Worm (Caenorhabditis elegans) whole organism, dauer: ENCODE results near the gene rpl-5.

Experiments used
- unc-62 ChIP-seq: sonication (generic microtip); optimal IDR thresholded peaks from 2 replicates; lab custom pipeline; 2017; ENCODE audit warnings: missing biosample characterization, missing genetic modification reagents, missing genetic modification characterization

The rpl-5 gene

ce11 chrII:8562002-8562401, 7.7 kb upstream of the rpl-5 start, which contains the start of gene F54C9.14:
TSS of gene F54C9.14 (plus strand) at chrII:8562302.
- TF ChIP-seq unc-62 (GFP tag; lab: Kevin White, UChicago): no peak

ce11 chrII:8566039-8566438, 3.7 kb upstream of the rpl-5 start, which contains the start of gene stc-1:
TSS of gene stc-1 (minus strand) at chrII:8566139.
- no peak for TF ChIP-seq unc-62 (GFP tag; lab: Kevin White, UChicago)

DNA sequence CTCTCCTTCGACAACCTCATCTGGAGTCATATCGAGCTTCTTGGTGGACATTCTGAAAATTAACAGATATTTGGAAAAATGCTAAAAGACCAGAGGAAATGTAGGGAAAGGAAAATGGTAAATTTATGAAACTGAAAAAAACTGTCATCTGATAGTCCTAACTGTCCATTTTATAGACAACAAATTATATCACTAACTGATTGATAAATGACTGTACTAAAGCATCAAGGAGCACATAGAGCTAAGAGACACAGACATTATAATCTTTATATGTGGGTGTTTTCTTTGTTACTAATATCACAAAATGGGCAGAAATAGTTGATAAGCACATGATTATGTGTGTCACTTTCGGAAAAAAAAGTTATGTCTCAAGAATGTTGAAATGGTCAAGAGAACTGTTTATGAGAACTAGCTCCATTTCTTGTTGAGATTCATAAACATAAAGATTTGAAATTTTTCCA, 2.9 kb upstream of the rpl-5 start, which contains the start of gene F54C9.3:
Gene F54C9.3 (minus strand): TSS at position 51 of the 461 bp plus-strand sequence.
- no peak for TF ChIP-seq unc-62 (GFP tag; lab: Kevin White, UChicago)

ce11 chrII:8568234-8568969, 1.3 kb upstream of the rpl-5 start:
- TF ChIP-seq unc-62 (GFP tag; lab: Kevin White, UChicago): no peak

- no peak for TF ChIP-seq unc-62 (GFP tag; lab: Kevin White, UChicago)
Observed at ce11 chrII:8570977-8571376, 1.2 kb downstream of the rpl-5 start, which contains the start of gene bcs-1. TSS of gene bcs-1 (plus strand) at chrII:8571085.

ce11 chrII:8573044-8573443, 3.3 kb downstream of the rpl-5 start, which contains the start of gene F54C9.7:
TSS of gene F54C9.7 (plus strand) at chrII:8573344.
- no peak for TF ChIP-seq unc-62 (GFP tag; lab: Kevin White, UChicago)

- no peak for TF ChIP-seq unc-62 (GFP tag; lab: Kevin White, UChicago)
Observed at ce11 chrII:8575184-8575583, 5.5 kb downstream of the rpl-5 start, which contains the start of gene puf-5. TSS of gene puf-5 (plus strand) at chrII:8575541.

DNA sequence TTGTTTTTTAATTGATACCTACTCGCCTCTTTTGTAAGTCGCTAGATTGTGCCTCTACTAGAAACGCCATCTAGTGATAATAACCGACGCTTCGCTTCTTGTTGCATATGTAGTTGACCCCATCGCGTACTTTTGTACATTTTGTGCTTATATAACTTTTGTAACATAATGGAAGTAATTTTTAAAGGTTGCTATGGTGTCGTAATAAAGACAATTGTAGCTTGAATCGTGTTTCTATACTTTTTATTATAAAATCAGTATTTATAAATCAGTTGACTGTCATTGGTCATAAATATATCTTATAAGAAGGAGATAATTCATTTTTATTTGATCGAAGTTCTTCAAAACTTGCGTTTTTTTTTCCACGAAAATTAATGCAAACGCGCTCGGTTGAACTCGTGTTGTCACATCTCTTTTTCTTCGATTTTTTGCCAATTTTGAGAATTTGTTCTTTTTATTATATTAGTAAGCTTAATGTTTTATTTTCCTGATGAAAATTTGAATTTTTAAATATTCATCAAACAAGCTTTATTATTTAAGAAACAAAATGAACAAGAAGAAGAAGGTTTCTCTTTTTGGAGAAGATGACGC, 7.9 kb downstream of the rpl-5 start, which contains the start of gene F54C9.9:
Gene F54C9.9 (plus strand): TSS at position 541 of the 591 bp plus-strand sequence.
- no peak for TF ChIP-seq unc-62 (GFP tag; lab: Kevin White, UChicago)

ce11 chrII:8581700-8582099, 12.0 kb downstream of the rpl-5 start, which contains the start of gene arl-1:
TSS of gene arl-1 (plus strand) at chrII:8582000.
- no peak for TF ChIP-seq unc-62 (GFP tag; lab: Kevin White, UChicago)

- no peak for TF ChIP-seq unc-62 (GFP tag; lab: Kevin White, UChicago)
Observed at ce11 chrII:8583035-8583434, 13.3 kb downstream of the rpl-5 start.

DNA sequence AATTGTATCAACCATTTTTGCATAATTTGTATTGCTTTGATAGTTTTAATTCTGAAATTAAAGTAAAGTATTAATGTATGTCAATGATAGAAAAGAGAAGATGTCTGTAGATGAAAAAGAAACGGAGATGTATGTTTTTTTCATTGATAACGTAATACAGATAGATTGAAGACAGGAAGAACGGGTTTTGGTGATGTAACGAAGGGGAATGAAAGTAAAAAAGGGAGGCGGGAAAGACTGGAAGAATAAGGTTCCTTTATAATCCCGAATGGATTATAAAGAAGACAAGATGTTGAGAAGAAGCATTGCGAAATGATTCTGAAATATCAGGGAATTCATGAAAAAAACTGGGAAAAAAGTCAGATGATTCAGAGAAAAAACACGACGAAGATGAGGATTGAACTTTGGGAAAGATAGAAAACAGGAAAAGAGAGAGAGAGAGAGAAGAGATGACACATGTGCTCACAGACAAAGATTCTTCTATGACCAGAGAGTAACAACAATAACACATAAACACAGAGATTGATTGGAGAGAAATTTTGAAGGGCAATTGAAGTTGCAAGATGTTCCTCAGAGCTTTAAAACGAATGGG, 15.4 kb downstream of the rpl-5 start, which contains the start of gene F54C9.11:
Gene F54C9.11 (minus strand): TSS at position 51 of the 592 bp plus-strand sequence.
- TF ChIP-seq unc-62 (GFP tag; lab: Kevin White, UChicago): no peak

ce11 chrII:8585921-8586320, 16.2 kb downstream of the rpl-5 start:
- no peak for TF ChIP-seq unc-62 (GFP tag; lab: Kevin White, UChicago)

- TF ChIP-seq unc-62 (GFP tag; lab: Kevin White, UChicago): no peak
Observed at ce11 chrII:8587660-8588230, 18.0 kb downstream of the rpl-5 start.

ce11 chrII:8588442-8588841, 18.7 kb downstream of the rpl-5 start:
- no peak for TF ChIP-seq unc-62 (GFP tag; lab: Kevin White, UChicago)

- no peak for TF ChIP-seq unc-62 (GFP tag; lab: Kevin White, UChicago)
Observed at ce11 chrII:8589227-8589626, 19.5 kb downstream of the rpl-5 start.
